Fruit fly (Drosophila melanogaster): ENCODE measurements around the gene CG45060.

- TF ChIP-seq usp (GFP tag; optimal IDR thresholded peaks at IDR 0.05) (no peak), EcR (GFP tag; optimal IDR thresholded peaks at IDR 0.05) (no peak), psq (optimal IDR thresholded peaks at IDR 0.05) (no peak), CG8478 (optimal IDR thresholded peaks at IDR 0.05) (no peak)
Observed at dm6 chrX:9899535-9900179, 31.3 kb upstream of the CG45060 start, which contains the start of gene CG15249.
